Worm (Caenorhabditis elegans) whole organism, L4 larva: ENCODE measurements around the gene osta-2.

Source experiments
- F26F4.8 ChIP-seq: fragments of 200-800 bp; sonication (Bioruptor generic); conservative IDR thresholded peaks from 2 replicates; pipeline ENCODE4 v1.3.6; 2022; ENCODE audit warnings: missing genetic modification characterization, missing compliant biosample characterization
- F44E2.7 ChIP-seq: fragments of 200-800 bp; sonication (Bioruptor generic); IDR thresholded peaks from 2 replicates; pipeline ENCODE4 v2.1.2; 2022; ENCODE audit warnings: missing genetic modification characterization, missing compliant biosample characterization
- Y105C5A.15 ChIP-seq: fragments of 200-800 bp; sonication (Bioruptor generic); IDR thresholded peaks from 2 replicates; pipeline ENCODE4 v1.3.6; 2022; ENCODE audit warnings: missing genetic modification characterization, missing compliant biosample characterization
- Y5F2A.4 ChIP-seq: fragments of 200-800 bp; sonication (Bioruptor generic); optimal IDR thresholded peaks from 2 replicates; lab custom pipeline; 2018; ENCODE audit warnings: mild to moderate bottlenecking, missing genetic modification characterization, missing compliant biosample characterization
- Y75B8A.6 ChIP-seq: fragments of 200-800 bp; sonication (Bioruptor generic); IDR thresholded peaks from 2 replicates; pipeline ENCODE4 v1.3.6; 2022; ENCODE audit warnings: missing genetic modification reagents, missing genetic modification characterization, missing compliant biosample characterization
- ZK337.2 ChIP-seq: fragments of 200-800 bp; sonication (Bioruptor generic); IDR thresholded peaks from 2 replicates; pipeline ENCODE4 v1.3.6; 2022; ENCODE audit warnings: missing genetic modification reagents, missing genetic modification characterization, missing compliant biosample characterization
- aha-1 ChIP-seq: fragments of 150-350 bp; peaks from one replicate; lab custom pipeline; 2014; ENCODE audit warnings: missing biosample characterization, missing genetic modification characterization
- aly-2 ChIP-seq: sonication (generic microtip); optimal IDR thresholded peaks from 2 replicates; lab custom pipeline; 2018; ENCODE audit warnings: missing biosample characterization, missing genetic modification characterization
- ama-1 ChIP-seq: fragments of 150-350 bp; optimal IDR thresholded peaks from 2 replicates; lab custom pipeline; 2014; ENCODE audit warnings: inconsistent platforms, mixed read lengths
- arid-1 ChIP-seq: fragments of 200-800 bp; sonication (Bioruptor generic); conservative IDR thresholded peaks from 2 replicates; pipeline ENCODE4 v1.3.6; 2022; ENCODE audit warnings: missing genetic modification reagents, missing genetic modification characterization, missing compliant biosample characterization
- ceh-32 ChIP-seq: sonication (generic microtip); optimal IDR thresholded peaks from 2 replicates; lab custom pipeline; 2016; ENCODE audit warnings: mild to moderate bottlenecking, missing genetic modification characterization, missing compliant biosample characterization; ENCODE audit not compliant: poor library complexity
- ceh-62 ChIP-seq: sonication (generic microtip); optimal IDR thresholded peaks from 2 replicates; lab custom pipeline; 2017; ENCODE audit warnings: missing biosample characterization, missing genetic modification characterization
- ceh-82 ChIP-seq: sonication (generic microtip); optimal IDR thresholded peaks from 2 replicates; lab custom pipeline; 2017; ENCODE audit warnings: missing biosample characterization, missing genetic modification characterization
- ctbp-1 ChIP-seq: fragments of 200-800 bp; sonication (Bioruptor generic); IDR thresholded peaks from 2 replicates; pipeline ENCODE4 v1.3.6; 2022; ENCODE audit warnings: missing genetic modification reagents, missing genetic modification characterization, missing compliant biosample characterization
- daf-12 ChIP-seq: fragments of 150-350 bp; optimal IDR thresholded peaks from 2 replicates; lab custom pipeline; 2014; ENCODE audit warnings: missing biosample characterization, missing genetic modification reagents, missing genetic modification characterization
- daf-19 ChIP-seq: fragments of 200-800 bp; sonication (Bioruptor generic); conservative IDR thresholded peaks from 2 replicates; pipeline ENCODE4 v1.3.6; 2022; ENCODE audit warnings: missing genetic modification characterization, missing compliant biosample characterization
- duxl-1 ChIP-seq: sonication (generic microtip); optimal IDR thresholded peaks from 2 replicates; lab custom pipeline; 2016; ENCODE audit warnings: mild to moderate bottlenecking, missing genetic modification characterization, moderate library complexity, missing compliant biosample characterization; ENCODE audit not compliant: poor library complexity
- egl-27 ChIP-seq: sonication (generic microtip); optimal IDR thresholded peaks from 3 replicates; lab custom pipeline; 2017; ENCODE audit warnings: missing biosample characterization, missing genetic modification reagents, missing genetic modification characterization
- hif-1 ChIP-seq, 2 experiments: sonication (generic microtip); optimal IDR thresholded peaks; 2 replicates each; lab custom pipeline; 2016 to 2017; ENCODE audit warnings: missing compliant biosample characterization in 2 of 2, missing genetic modification characterization in 2 of 2, missing genetic modification reagents in 2 of 2, missing genotype in 2 of 2, mild to moderate bottlenecking in 1 of 2
- hlh-11 ChIP-seq: fragments of 200-800 bp; sonication (Bioruptor generic); optimal IDR thresholded peaks from 2 replicates; lab custom pipeline; 2018; ENCODE audit warnings: mild to moderate bottlenecking, missing genetic modification characterization, missing compliant biosample characterization
- hlh-30 ChIP-seq: sonication (generic microtip); optimal IDR thresholded peaks from 2 replicates; lab custom pipeline; 2017; ENCODE audit warnings: antibody characterized with exemption, mild to moderate bottlenecking, missing genetic modification characterization, missing compliant biosample characterization; ENCODE audit not compliant: insufficient read depth
- hmg-1.1 ChIP-seq: fragments of 200-800 bp; sonication (Bioruptor generic); IDR thresholded peaks from 2 replicates; pipeline ENCODE4 v1.3.6; 2022; ENCODE audit warnings: missing genetic modification reagents, missing genetic modification characterization, missing compliant biosample characterization
- lim-7 ChIP-seq: fragments of 200-800 bp; sonication (Bioruptor generic); IDR thresholded peaks from 2 replicates; pipeline ENCODE4 v1.3.6; 2022; ENCODE audit warnings: missing genetic modification characterization, missing compliant biosample characterization
- lin-1 ChIP-seq: fragments of 200-800 bp; sonication (Bioruptor generic); IDR thresholded peaks from 2 replicates; pipeline ENCODE4 v1.3.6; 2022; ENCODE audit warnings: missing genetic modification reagents, missing genetic modification characterization, missing compliant biosample characterization
- lin-29 ChIP-seq: fragments of 200-800 bp; sonication (Bioruptor generic); IDR thresholded peaks from 2 replicates; pipeline ENCODE4 v1.3.6; 2022; ENCODE audit warnings: missing genetic modification reagents, missing genetic modification characterization, missing compliant biosample characterization
- lin-39 ChIP-seq: fragments of 150-350 bp; optimal IDR thresholded peaks from 2 replicates; lab custom pipeline; 2014; ENCODE audit warnings: missing biosample characterization, missing genetic modification reagents, missing genetic modification characterization
- lir-3 ChIP-seq: sonication (generic microtip); optimal IDR thresholded peaks from 2 replicates; lab custom pipeline; 2016; ENCODE audit warnings: mild to moderate bottlenecking, missing genetic modification characterization, missing compliant biosample characterization
- lsy-2 ChIP-seq, 2 experiments: fragments of 150-350 bp in 1 of 2; sonication (generic microtip) in 1 of 2; optimal IDR thresholded peaks; 2 replicates each; lab custom pipeline; 2014 to 2017; ENCODE audit warnings: missing biosample characterization in 2 of 2, missing genetic modification characterization in 2 of 2
- madf-5 ChIP-seq, 2 experiments: fragments of 200-800 bp; sonication (Bioruptor generic); IDR thresholded peaks; 2 replicates each; pipeline ENCODE4 v1.3.6; 2022; ENCODE audit warnings: missing compliant biosample characterization in 2 of 2, missing genetic modification characterization in 2 of 2
- madf-9 ChIP-seq: fragments of 200-800 bp; sonication (Bioruptor generic); conservative IDR thresholded peaks from 2 replicates; pipeline ENCODE4 v1.3.6; 2022; ENCODE audit warnings: missing genetic modification reagents, missing genetic modification characterization, missing compliant biosample characterization
- mep-1 ChIP-seq: fragments of 150-350 bp; sonication (generic microtip); optimal IDR thresholded peaks from 3 replicates; lab custom pipeline; 2014; ENCODE audit warnings: missing biosample characterization, missing genetic modification characterization
- nhr-102 ChIP-seq: sonication (generic microtip); optimal IDR thresholded peaks from 2 replicates; lab custom pipeline; 2016; ENCODE audit warnings: mild to moderate bottlenecking, missing genetic modification characterization, moderate library complexity, missing compliant biosample characterization
- nhr-111 ChIP-seq: fragments of 200-800 bp; sonication (Bioruptor generic); optimal IDR thresholded peaks from 2 replicates; lab custom pipeline; 2018; ENCODE audit warnings: mild to moderate bottlenecking, missing genetic modification characterization, missing compliant biosample characterization
- nhr-25 ChIP-seq: sonication (generic microtip); optimal IDR thresholded peaks from 2 replicates; lab custom pipeline; 2017; ENCODE audit warnings: missing genetic modification characterization, mild to moderate bottlenecking, missing compliant biosample characterization, antibody characterized with exemption, moderate library complexity, borderline replicate concordance; ENCODE audit not compliant: insufficient read depth
- nhr-28 ChIP-seq: fragments of 150-350 bp; optimal IDR thresholded peaks from 2 replicates; lab custom pipeline; 2014; ENCODE audit warnings: missing biosample characterization, missing genetic modification characterization
- nhr-41 ChIP-seq: fragments of 200-800 bp; sonication (Bioruptor generic); IDR thresholded peaks from 2 replicates; pipeline ENCODE4 v1.3.6; 2022; ENCODE audit warnings: missing genetic modification reagents, missing genetic modification characterization, missing compliant biosample characterization
- nhr-42 ChIP-seq: fragments of 200-800 bp; sonication (Bioruptor generic); IDR thresholded peaks from 2 replicates; pipeline ENCODE4 v1.3.6; 2022; ENCODE audit warnings: missing genetic modification characterization, missing compliant biosample characterization
- php-3 ChIP-seq: fragments of 200-800 bp; sonication (Bioruptor generic); IDR thresholded peaks from 2 replicates; pipeline ENCODE4 v1.3.6; 2022; ENCODE audit warnings: missing genetic modification reagents, missing genetic modification characterization, missing compliant biosample characterization
- saeg-2 ChIP-seq: fragments of 200-800 bp; sonication (Bioruptor generic); IDR thresholded peaks from 2 replicates; pipeline ENCODE4 v1.3.6; 2022; ENCODE audit warnings: missing genetic modification reagents, missing genetic modification characterization, missing compliant biosample characterization
- set-16 ChIP-seq: fragments of 200-800 bp; sonication (Bioruptor generic); IDR thresholded peaks from 2 replicates; pipeline ENCODE4 v1.3.6; 2022; ENCODE audit warnings: missing genetic modification reagents, missing genetic modification characterization, missing compliant biosample characterization
- spr-1 ChIP-seq: sonication (generic microtip); optimal IDR thresholded peaks from 2 replicates; lab custom pipeline; 2016; ENCODE audit warnings: mild to moderate bottlenecking, missing genetic modification characterization, missing compliant biosample characterization
- unc-130 ChIP-seq: sonication (generic microtip); optimal IDR thresholded peaks from 2 replicates; lab custom pipeline; 2016; ENCODE audit warnings: missing genetic modification reagents, missing genetic modification characterization, missing compliant biosample characterization
- unc-39 ChIP-seq: sonication (generic microtip); optimal IDR thresholded peaks from 2 replicates; lab custom pipeline; 2017; ENCODE audit warnings: missing biosample characterization, missing genetic modification characterization
- unc-62 ChIP-seq, 3 experiments: fragments of 150-350 bp in 1 of 3; sonication (generic microtip); optimal IDR thresholded peaks in 2 of 3; peaks in 1 of 3; 1 replicate in 1 of 3; 2 replicates in 2 of 3; lab custom pipeline; 2014 to 2017; ENCODE audit warnings: missing biosample characterization in 3 of 3, missing genetic modification characterization in 3 of 3, missing genetic modification reagents in 3 of 3, missing genotype in 1 of 3
- zip-11 ChIP-seq: fragments of 200-800 bp; sonication (Bioruptor generic); IDR thresholded peaks from 2 replicates; pipeline ENCODE4 v1.3.6; 2022; ENCODE audit warnings: missing genetic modification characterization, missing compliant biosample characterization
- ztf-7 ChIP-seq: fragments of 150-350 bp; optimal IDR thresholded peaks from 2 replicates; lab custom pipeline; 2014; ENCODE audit warnings: missing biosample characterization, missing genetic modification characterization

osta-2 gene

ce11 chrII:5660736-5661734 lies 46.5 kb upstream of the osta-2 start, which contains the start of the genes ift-43 and mdt-26 (continued):
- peak; percentile 55 for TF ChIP-seq ceh-32
- TF ChIP-seq aly-2 (tag; lab: Kevin White, UChicago): no peak
- TF ChIP-seq nhr-42 (GFP tag; lab: Robert Waterston, UW): peak; percentile 83
- peak; percentile 69 for TF ChIP-seq lim-7 (GFP tag; lab: Robert Waterston, UW)
- no peak for TF ChIP-seq ceh-62
- TF ChIP-seq hif-1 (tag; optimal IDR thresholded peaks at IDR 0.05; lab: Kevin White, UChicago): peak; percentile 31 to 69
- peak; percentile 49; the same call in 1 of the 2 replicates for TF ChIP-seq lin-29
- peak; percentile 78 for TF ChIP-seq arid-1 (GFP tag; lab: Robert Waterston, UW)
- peak; percentile 34 for TF ChIP-seq ceh-82 (tag; lab: Kevin White, UChicago)
- peak; percentile 28 for TF ChIP-seq lir-3
- TF ChIP-seq daf-19 (GFP tag; lab: Robert Waterston, UW): peak; percentile 91
- peak; percentile 73; the same call in 1 of the 2 replicates for TF ChIP-seq Y75B8A.6
- peak; percentile 100 for TF ChIP-seq ama-1 (lab: Kevin White, UChicago)
- TF ChIP-seq nhr-28: peak; percentile 46
- no peak for TF ChIP-seq ztf-7 (tag; lab: Kevin White, UChicago)
- peak; percentile 94 for TF ChIP-seq hmg-1.1 (GFP tag; lab: Robert Waterston, UW)
- peak; percentile 70 for TF ChIP-seq nhr-102 (tag; lab: Kevin White, UChicago)
- TF ChIP-seq saeg-2 (GFP tag; lab: Robert Waterston, UW): peak; percentile 58; the same call in 1 of the 2 replicates
- no peak for TF ChIP-seq lin-1 (GFP tag; lab: Robert Waterston, UW)
- peak; percentile 65; the same call in 1 of the 2 replicates for TF ChIP-seq nhr-41 (GFP tag; lab: Robert Waterston, UW)
- TF ChIP-seq unc-39 (tag; lab: Kevin White, UChicago): no peak
- TF ChIP-seq egl-27 (tag; lab: Kevin White, UChicago): no peak
- no peak for TF ChIP-seq zip-11 (GFP tag; lab: Robert Waterston, UW)
- TF ChIP-seq Y105C5A.15 (GFP tag; lab: Robert Waterston, UW): no peak
- TF ChIP-seq mep-1: peak; percentile 77
- TF ChIP-seq lsy-2 (tag; optimal IDR thresholded peaks at IDR 0.05; lab: Kevin White, UChicago): peak; percentile 39 to 80
- no peak for TF ChIP-seq unc-130

- TF ChIP-seq php-3 (GFP tag; lab: Robert Waterston, UW): peak; percentile 90
- peak; percentile 95 to 98 for TF ChIP-seq madf-5 (GFP tag; IDR thresholded peaks at IDR 0.05; lab: Robert Waterston, UW)
- no peak for TF ChIP-seq ceh-62
- TF ChIP-seq aha-1 (tag; lab: Kevin White, UChicago): peak; percentile 99
- peak; percentile 78 for TF ChIP-seq egl-27 (tag; lab: Kevin White, UChicago)
- peak; percentile 99 for TF ChIP-seq ctbp-1 (GFP tag; lab: Robert Waterston, UW)
- peak; percentile 69 for TF ChIP-seq duxl-1 (tag; lab: Kevin White, UChicago)
- peak; percentile 57; the same call in 1 of the 2 replicates for TF ChIP-seq F26F4.8 (GFP tag; lab: Robert Waterston, UW)
- peak; percentile 55 for TF ChIP-seq nhr-28
- TF ChIP-seq unc-130: peak; percentile 76
- TF ChIP-seq hlh-30: peak; percentile 89
- TF ChIP-seq Y5F2A.4 (GFP tag; lab: Kevin White, UChicago): peak; percentile 81
- TF ChIP-seq unc-62 (GFP tag; optimal IDR thresholded peaks at IDR 0.05 in 1 of 2; lab: Kevin White, UChicago): peak in 1 of 2 experiments; percentile 100
- TF ChIP-seq unc-62 (tag; optimal IDR thresholded peaks at IDR 0.05; lab: Kevin White, UChicago): peak; percentile 45
- peak; percentile 87 for TF ChIP-seq hlh-11
- TF ChIP-seq lim-7 (GFP tag; lab: Robert Waterston, UW): peak; percentile 95
- TF ChIP-seq madf-9 (GFP tag; lab: Robert Waterston, UW): peak; percentile 90
- peak; percentile 94 for TF ChIP-seq F44E2.7
- TF ChIP-seq nhr-25 (tag; lab: Kevin White, UChicago): peak; percentile 2
- TF ChIP-seq lin-39 (tag; lab: Kevin White, UChicago): no peak
- peak; percentile 89 for TF ChIP-seq lin-29
- TF ChIP-seq ceh-82 (tag; lab: Kevin White, UChicago): no peak
- TF ChIP-seq nhr-111: peak; percentile 99
- peak; percentile 91 for TF ChIP-seq spr-1 (tag; lab: Kevin White, UChicago)
- peak; percentile 99 for TF ChIP-seq set-16
- TF ChIP-seq daf-12: no peak
- TF ChIP-seq ZK337.2 (GFP tag; lab: Robert Waterston, UW): peak; percentile 88
These were observed 45.7 kb upstream of the osta-2 start for ce11 chrII:5661735-5662177.
